Fruit fly (Drosophila melanogaster): Measurements from ENCODE around the gene CG32152.

dm6 chr3L:16178433-16178832, 34.6 kb upstream of the CG32152 start:
- TF ChIP-seq CG8478 (optimal IDR thresholded peaks at IDR 0.05), result no peak
- TF ChIP-seq psq (optimal IDR thresholded peaks at IDR 0.05), result no peak
- TF ChIP-seq pan (optimal IDR thresholded peaks at IDR 0.05), result no peak
